Worm (Caenorhabditis elegans): Measurements from ENCODE around the gene T28D6.4.

DNA sequence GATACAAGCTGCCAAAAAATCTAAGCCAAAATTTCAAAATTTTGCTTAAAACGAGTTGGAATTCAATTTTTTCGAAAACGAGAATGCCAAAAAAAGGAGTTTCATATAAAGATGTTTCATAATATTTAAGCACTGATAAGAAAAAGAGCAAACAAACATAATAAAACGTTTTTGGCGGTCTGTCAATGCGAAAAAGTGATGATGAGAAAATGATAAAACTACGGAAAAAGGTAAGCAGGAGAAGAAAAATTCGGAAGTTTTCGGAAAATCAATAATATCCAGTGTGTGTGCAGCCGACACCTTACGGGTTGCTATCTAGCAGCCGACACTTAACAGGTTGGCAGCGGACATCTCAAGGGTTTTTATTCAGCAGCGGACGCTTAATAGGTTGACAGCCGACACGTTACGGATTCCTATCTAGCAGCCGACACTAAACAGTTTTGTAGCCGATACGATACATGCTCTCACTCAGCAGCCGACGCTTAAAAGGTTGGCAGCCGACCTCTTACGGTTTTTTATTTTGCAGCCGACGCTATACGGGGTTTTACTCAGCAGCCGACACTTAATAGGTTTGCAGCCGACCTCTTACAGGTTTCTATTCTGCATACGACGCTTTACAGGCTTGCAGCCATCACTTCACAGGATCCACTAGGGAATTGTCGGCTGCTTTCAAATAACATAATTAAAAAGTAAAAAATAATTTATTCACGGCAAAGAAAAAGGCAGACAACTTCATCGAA is 12.1 kb downstream of the T28D6.4 start:
- TF ChIP-seq nhr-85 (tag) (no peak), fkh-10 (GFP tag; optimal IDR thresholded peaks at IDR 0.05) (no peak), nhr-237 (tag; optimal IDR thresholded peaks at IDR 0.05) (no peak), nhr-90 (tag; optimal IDR thresholded peaks at IDR 0.05; ENCODE audit: poor library complexity) (no peak), egl-27 (tag; optimal IDR thresholded peaks at IDR 0.05) (no peak)

Measured in whole organism, L1 larva.